Worm (Caenorhabditis elegans): ENCODE data around the gene B0222.1.

The B0222.1 gene

DNA sequence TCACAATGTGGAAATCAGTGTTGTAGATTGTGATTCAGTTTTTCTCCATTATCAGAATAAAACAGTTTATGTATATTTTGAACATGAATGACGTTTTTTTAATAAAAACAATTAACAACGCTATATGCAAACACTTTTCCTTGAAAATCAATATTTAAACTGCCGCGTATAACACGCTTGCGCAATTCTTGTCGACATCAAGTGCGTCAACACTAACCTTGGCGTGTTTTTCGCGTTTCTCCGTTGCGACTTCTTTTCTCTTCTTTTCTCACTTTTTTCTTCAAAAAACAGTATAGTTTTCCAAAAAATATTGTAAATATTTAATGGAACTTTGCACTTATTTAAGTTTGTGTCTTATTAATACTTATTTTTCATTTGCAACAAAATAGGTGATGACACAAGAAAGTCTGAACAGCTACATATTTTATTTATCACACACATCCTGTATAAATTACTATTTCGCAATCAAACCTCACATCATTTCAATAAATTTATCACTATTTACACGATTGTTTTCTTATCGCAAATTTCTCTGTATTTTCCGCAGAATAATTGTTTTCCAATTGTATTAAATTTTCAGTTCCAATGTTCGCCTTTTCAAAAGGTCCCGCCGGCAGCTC is 41.3 kb downstream of the B0222.1 start, which contains the start of gene spas-1 (continued):
- TF ChIP-seq lin-15B (tag; optimal IDR thresholded peaks at IDR 0.05) (peak; percentile 88), snpc-4 (tag; optimal IDR thresholded peaks at IDR 0.05) (peak; percentile 88), hmg-11 (tag; optimal IDR thresholded peaks at IDR 0.05) (peak; percentile 71), ceh-28 (tag; optimal IDR thresholded peaks at IDR 0.05) (peak; percentile 82), nhr-23 (tag; optimal IDR thresholded peaks at IDR 0.05) (peak; percentile 89), ztf-4 (tag; optimal IDR thresholded peaks at IDR 0.05) (no peak), elt-1 (tag; optimal IDR thresholded peaks at IDR 0.05) (peak; percentile 37), pqm-1 (tag; optimal IDR thresholded peaks at IDR 0.05) (peak; percentile 73), sea-2 (GFP tag; optimal IDR thresholded peaks at IDR 0.05) (no peak), nhr-237 (tag; optimal IDR thresholded peaks at IDR 0.05) (no peak), unc-62 (GFP tag; optimal IDR thresholded peaks at IDR 0.05) (peak; percentile 60), mdl-1 (tag; optimal IDR thresholded peaks at IDR 0.05) (no peak), nhr-43 (tag; optimal IDR thresholded peaks at IDR 0.05; ENCODE audit: poor library complexity, severe bottlenecking) (peak; percentile 77), nhr-11 (tag; optimal IDR thresholded peaks at IDR 0.05) (no peak), nhr-77 (tag; optimal IDR thresholded peaks at IDR 0.05) (no peak), ZK546.5 (tag; optimal IDR thresholded peaks at IDR 0.05) (no peak), lsy-12 (tag; optimal IDR thresholded peaks at IDR 0.05) (peak; percentile 73), ztf-11 (tag; optimal IDR thresholded peaks at IDR 0.05) (no peak), skn-1 (tag; optimal IDR thresholded peaks at IDR 0.05) (no peak), nhr-28 (tag; optimal IDR thresholded peaks at IDR 0.05) (no peak), nhr-67 (tag; optimal IDR thresholded peaks at IDR 0.05) (no peak)

DNA sequence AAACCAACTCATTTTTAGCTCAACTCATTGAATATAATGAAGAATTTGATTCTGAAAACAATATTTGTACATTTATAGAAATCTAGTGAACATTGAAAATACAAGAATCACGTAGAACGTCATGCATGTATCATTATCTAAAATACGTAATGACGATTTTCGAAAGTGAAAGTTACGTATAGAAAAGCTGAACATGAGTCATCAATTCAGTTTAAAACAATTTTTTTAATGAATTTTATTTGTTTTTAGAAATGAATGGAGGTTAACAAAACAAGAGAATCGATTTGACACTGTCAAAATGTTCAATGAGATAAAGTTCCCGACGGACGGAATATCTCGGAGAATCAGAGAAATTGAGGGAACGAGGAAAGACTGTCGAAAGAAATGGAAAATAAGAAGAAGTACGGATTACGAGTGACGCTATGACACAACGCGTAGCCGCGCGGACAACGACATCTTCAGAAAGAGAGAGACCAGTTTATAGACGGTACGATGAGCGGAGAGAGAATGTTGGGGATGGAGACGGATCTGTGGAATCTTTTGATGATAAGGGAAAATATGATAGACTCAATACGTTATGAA is 47.7 kb downstream of the B0222.1 start, which contains the start of gene ptr-1:
TSS of gene ptr-1 (minus strand) at position 51 of the 582 bp plus-strand sequence.
- TF ChIP-seq skn-1 (tag; optimal IDR thresholded peaks at IDR 0.05) (no peak), lsy-12 (tag; optimal IDR thresholded peaks at IDR 0.05) (no peak), egl-5 (tag; optimal IDR thresholded peaks at IDR 0.05) (no peak), nhr-67 (tag; optimal IDR thresholded peaks at IDR 0.05) (no peak), pqm-1 (tag; optimal IDR thresholded peaks at IDR 0.05) (no peak), mml-1 (tag; optimal IDR thresholded peaks at IDR 0.05) (no peak), fkh-2 (tag; optimal IDR thresholded peaks at IDR 0.05) (no peak), lin-15B (tag; optimal IDR thresholded peaks at IDR 0.05) (no peak), ceh-28 (tag; optimal IDR thresholded peaks at IDR 0.05) (no peak), fos-1 (tag; optimal IDR thresholded peaks at IDR 0.05) (no peak), nhr-43 (tag; optimal IDR thresholded peaks at IDR 0.05; ENCODE audit: poor library complexity, severe bottlenecking) (no peak), elt-3 (tag; optimal IDR thresholded peaks at IDR 0.05) (no peak), nhr-237 (tag; optimal IDR thresholded peaks at IDR 0.05) (no peak), mdl-1 (tag; optimal IDR thresholded peaks at IDR 0.05) (no peak), R02D3.7 (tag; optimal IDR thresholded peaks at IDR 0.05) (no peak)

- no peak for TF ChIP-seq skn-1 (tag; optimal IDR thresholded peaks at IDR 0.05)
- no peak for TF ChIP-seq tbx-2 (tag; optimal IDR thresholded peaks at IDR 0.05)
- TF ChIP-seq ceh-9 (tag; optimal IDR thresholded peaks at IDR 0.05): no peak
- no peak for TF ChIP-seq pha-4 (tag; optimal IDR thresholded peaks at IDR 0.05)
- no peak for TF ChIP-seq R02D3.7 (tag; optimal IDR thresholded peaks at IDR 0.05)
- no peak for TF ChIP-seq nhr-11 (tag; optimal IDR thresholded peaks at IDR 0.05)
- no peak for TF ChIP-seq nfya-1 (tag; optimal IDR thresholded peaks at IDR 0.05; ENCODE audit: insufficient read depth)
- no peak for TF ChIP-seq elt-3 (tag; optimal IDR thresholded peaks at IDR 0.05)
- no peak for TF ChIP-seq jun-1 (tag; optimal IDR thresholded peaks at IDR 0.05)
- no peak for TF ChIP-seq sea-2 (GFP tag; optimal IDR thresholded peaks at IDR 0.05)
- TF ChIP-seq elt-2 (tag; optimal IDR thresholded peaks at IDR 0.05): no peak
- no peak for TF ChIP-seq snpc-4 (tag; optimal IDR thresholded peaks at IDR 0.05)
These were observed 49.8 kb downstream of the B0222.1 start for ce11 chrV:9183718-9184441.

Data from whole organism, L3 larva.